Worm (Caenorhabditis elegans): Measurements from ENCODE around the gene sea-2.

ce11 chrII:3999537-3999936, 49.4 kb downstream of the sea-2 start:
- TF ChIP-seq nhr-28 (tag; optimal IDR thresholded peaks at IDR 0.05) (no peak), pqm-1 (tag; optimal IDR thresholded peaks at IDR 0.05) (no peak), egl-27 (tag; optimal IDR thresholded peaks at IDR 0.05) (no peak), unc-130 (GFP tag; optimal IDR thresholded peaks at IDR 0.05) (no peak), fos-1 (tag; optimal IDR thresholded peaks at IDR 0.05) (no peak), nhr-77 (tag; optimal IDR thresholded peaks at IDR 0.05) (no peak), pha-4 (GFP tag; IDR thresholded peaks at IDR 0.05) (no peak), pha-4 (tag; optimal IDR thresholded peaks at IDR 0.05) (no peak), lim-7 (GFP tag; IDR thresholded peaks at IDR 0.05) (no peak)

All from whole organism, L4 larva.